Worm (Caenorhabditis elegans) whole organism, L4 larva: ENCODE data around the gene frpr-21.

Experiments
- F10B5.3 ChIP-seq: sonication (generic microtip); optimal IDR thresholded peaks from 2 replicates; lab custom pipeline; 2016; ENCODE audit warnings: mild to moderate bottlenecking, missing genetic modification characterization, missing compliant biosample characterization
- F49E8.2 ChIP-seq: sonication (generic microtip); optimal IDR thresholded peaks from 2 replicates; lab custom pipeline; 2016; ENCODE audit warnings: missing compliant biosample characterization, mild to moderate bottlenecking, missing genetic modification characterization, borderline replicate concordance
- T26A8.4 ChIP-seq: fragments of 200-800 bp; sonication (Bioruptor generic); IDR thresholded peaks from 2 replicates; pipeline ENCODE4 v1.3.6; 2022; ENCODE audit warnings: missing genetic modification characterization, missing compliant biosample characterization
- Y5F2A.4 ChIP-seq: fragments of 200-800 bp; sonication (Bioruptor generic); optimal IDR thresholded peaks from 2 replicates; lab custom pipeline; 2018; ENCODE audit warnings: mild to moderate bottlenecking, missing genetic modification characterization, missing compliant biosample characterization
- Y75B8A.6 ChIP-seq: fragments of 200-800 bp; sonication (Bioruptor generic); IDR thresholded peaks from 2 replicates; pipeline ENCODE4 v1.3.6; 2022; ENCODE audit warnings: missing genetic modification reagents, missing genetic modification characterization, missing compliant biosample characterization
- aha-1 ChIP-seq: fragments of 150-350 bp; peaks from one replicate; lab custom pipeline; 2014; ENCODE audit warnings: missing biosample characterization, missing genetic modification characterization
- aly-2 ChIP-seq: sonication (generic microtip); optimal IDR thresholded peaks from 2 replicates; lab custom pipeline; 2018; ENCODE audit warnings: missing biosample characterization, missing genetic modification characterization
- ama-1 ChIP-seq: fragments of 150-350 bp; optimal IDR thresholded peaks from 2 replicates; lab custom pipeline; 2014; ENCODE audit warnings: inconsistent platforms, mixed read lengths
- ceh-20 ChIP-seq: fragments of 200-800 bp; sonication (Bioruptor generic); IDR thresholded peaks from 2 replicates; pipeline ENCODE4 v1.3.6; 2022; ENCODE audit warnings: missing genetic modification reagents, missing genetic modification characterization, missing compliant biosample characterization
- ceh-82 ChIP-seq: sonication (generic microtip); optimal IDR thresholded peaks from 2 replicates; lab custom pipeline; 2017; ENCODE audit warnings: missing biosample characterization, missing genetic modification characterization
- daf-16 ChIP-seq, 3 experiments: sonication (generic microtip); optimal IDR thresholded peaks; 2 replicates each; lab custom pipeline; 2016 to 2017; ENCODE audit warnings: missing genetic modification characterization in 3 of 3, missing genetic modification reagents in 3 of 3, mild to moderate bottlenecking in 2 of 3, missing compliant biosample characterization in 2 of 3, missing biosample characterization in 1 of 3, moderate library complexity in 1 of 3
- dmd-6 ChIP-seq: fragments of 200-800 bp; sonication (Bioruptor generic); IDR thresholded peaks from 2 replicates; pipeline ENCODE4 v1.3.6; 2022; ENCODE audit warnings: missing genetic modification reagents, missing genetic modification characterization, missing compliant biosample characterization
- dmd-9 ChIP-seq: fragments of 200-800 bp; sonication (Bioruptor generic); IDR thresholded peaks from 2 replicates; pipeline ENCODE4 v1.3.6; 2022; ENCODE audit warnings: missing genetic modification reagents, missing genetic modification characterization, missing compliant biosample characterization
- dve-1 ChIP-seq: sonication (generic microtip); optimal IDR thresholded peaks from 2 replicates; lab custom pipeline; 2017; ENCODE audit warnings: antibody characterized with exemption, mild to moderate bottlenecking, missing genetic modification characterization, missing compliant biosample characterization; ENCODE audit not compliant: insufficient read depth
- egl-43 ChIP-seq: fragments of 200-800 bp; sonication (Bioruptor generic); IDR thresholded peaks from 2 replicates; pipeline ENCODE4 v1.3.6; 2022; ENCODE audit warnings: missing genetic modification reagents, missing genetic modification characterization, missing compliant biosample characterization
- fkh-10 ChIP-seq: fragments of 150-350 bp; optimal IDR thresholded peaks from 2 replicates; lab custom pipeline; 2014; ENCODE audit warnings: missing biosample characterization, missing genetic modification reagents, missing genetic modification characterization
- fos-1 ChIP-seq: fragments of 150-350 bp; optimal IDR thresholded peaks from 2 replicates; lab custom pipeline; 2014; ENCODE audit warnings: missing biosample characterization, missing genetic modification characterization
- hif-1 ChIP-seq, 2 experiments: sonication (generic microtip); optimal IDR thresholded peaks; 2 replicates each; lab custom pipeline; 2016 to 2017; ENCODE audit warnings: missing compliant biosample characterization in 2 of 2, missing genetic modification characterization in 2 of 2, missing genetic modification reagents in 2 of 2, missing genotype in 2 of 2, mild to moderate bottlenecking in 1 of 2
- hlh-11 ChIP-seq: fragments of 200-800 bp; sonication (Bioruptor generic); optimal IDR thresholded peaks from 2 replicates; lab custom pipeline; 2018; ENCODE audit warnings: mild to moderate bottlenecking, missing genetic modification characterization, missing compliant biosample characterization
- hlh-30 ChIP-seq: sonication (generic microtip); optimal IDR thresholded peaks from 2 replicates; lab custom pipeline; 2017; ENCODE audit warnings: antibody characterized with exemption, mild to moderate bottlenecking, missing genetic modification characterization, missing compliant biosample characterization; ENCODE audit not compliant: insufficient read depth
- lin-13 ChIP-seq: fragments of 150-350 bp; optimal IDR thresholded peaks from 2 replicates; lab custom pipeline; 2014; ENCODE audit warnings: missing biosample characterization, missing genetic modification reagents, missing genetic modification characterization
- lsy-2 ChIP-seq, 2 experiments: fragments of 150-350 bp in 1 of 2; sonication (generic microtip) in 1 of 2; optimal IDR thresholded peaks; 2 replicates each; lab custom pipeline; 2014 to 2017; ENCODE audit warnings: missing biosample characterization in 2 of 2, missing genetic modification characterization in 2 of 2
- madf-5 ChIP-seq, 2 experiments: fragments of 200-800 bp; sonication (Bioruptor generic); IDR thresholded peaks; 2 replicates each; pipeline ENCODE4 v1.3.6; 2022; ENCODE audit warnings: missing compliant biosample characterization in 2 of 2, missing genetic modification characterization in 2 of 2
- madf-9 ChIP-seq: fragments of 200-800 bp; sonication (Bioruptor generic); conservative IDR thresholded peaks from 2 replicates; pipeline ENCODE4 v1.3.6; 2022; ENCODE audit warnings: missing genetic modification reagents, missing genetic modification characterization, missing compliant biosample characterization
- mdl-1 ChIP-seq, 2 experiments: fragments of 150-350 bp in 1 of 2; sonication (generic microtip) in 1 of 2; optimal IDR thresholded peaks; 2 replicates each; lab custom pipeline; 2014 to 2017; ENCODE audit warnings: missing biosample characterization in 2 of 2, missing genetic modification characterization in 2 of 2
- mdt-29 ChIP-seq: fragments of 200-800 bp; sonication (Bioruptor generic); IDR thresholded peaks from 2 replicates; pipeline ENCODE4 v1.3.6; 2022; ENCODE audit warnings: missing genetic modification reagents, missing genetic modification characterization, missing compliant biosample characterization
- mxl-3 ChIP-seq: fragments of 200-800 bp; sonication (Bioruptor generic); optimal IDR thresholded peaks from 2 replicates; lab custom pipeline; 2018; ENCODE audit warnings: mild to moderate bottlenecking, missing genetic modification characterization, missing compliant biosample characterization
- nhr-11 ChIP-seq: fragments of 150-350 bp; optimal IDR thresholded peaks from 2 replicates; lab custom pipeline; 2014; ENCODE audit warnings: missing biosample characterization, missing genetic modification characterization
- nhr-28 ChIP-seq: fragments of 150-350 bp; optimal IDR thresholded peaks from 2 replicates; lab custom pipeline; 2014; ENCODE audit warnings: missing biosample characterization, missing genetic modification characterization
- nhr-48 ChIP-seq: sonication (generic microtip); optimal IDR thresholded peaks from 2 replicates; lab custom pipeline; 2016; ENCODE audit warnings: mild to moderate bottlenecking, missing genetic modification characterization, missing compliant biosample characterization
- nhr-77 ChIP-seq: fragments of 150-350 bp; optimal IDR thresholded peaks from 2 replicates; lab custom pipeline; 2014; ENCODE audit warnings: missing biosample characterization, missing genetic modification characterization
- pha-4 ChIP-seq, 2 experiments: fragments of 150-350 bp in 1 of 2; fragments of 200-800 bp in 1 of 2; sonication (Bioruptor generic) in 1 of 2; IDR thresholded peaks in 1 of 2; optimal IDR thresholded peaks in 1 of 2; 2 replicates each; pipeline versions ENCODE4 v1.3.6 to Lab custom; 2014 to 2022; ENCODE audit warnings: missing genetic modification characterization in 2 of 2, missing genetic modification reagents in 2 of 2, missing biosample characterization in 1 of 2, missing compliant biosample characterization in 1 of 2
- php-3 ChIP-seq: fragments of 200-800 bp; sonication (Bioruptor generic); IDR thresholded peaks from 2 replicates; pipeline ENCODE4 v1.3.6; 2022; ENCODE audit warnings: missing genetic modification reagents, missing genetic modification characterization, missing compliant biosample characterization
- saeg-2 ChIP-seq: fragments of 200-800 bp; sonication (Bioruptor generic); IDR thresholded peaks from 2 replicates; pipeline ENCODE4 v1.3.6; 2022; ENCODE audit warnings: missing genetic modification reagents, missing genetic modification characterization, missing compliant biosample characterization
- sdz-12 ChIP-seq: fragments of 200-800 bp; sonication (Bioruptor generic); optimal IDR thresholded peaks from 2 replicates; lab custom pipeline; 2018; ENCODE audit warnings: mild to moderate bottlenecking, missing genetic modification characterization, missing compliant biosample characterization
- unc-62 ChIP-seq, 3 experiments: fragments of 150-350 bp in 1 of 3; sonication (generic microtip); optimal IDR thresholded peaks in 2 of 3; peaks in 1 of 3; 1 replicate in 1 of 3; 2 replicates in 2 of 3; lab custom pipeline; 2014 to 2017; ENCODE audit warnings: missing biosample characterization in 3 of 3, missing genetic modification characterization in 3 of 3, missing genetic modification reagents in 3 of 3, missing genotype in 1 of 3
- zag-1 ChIP-seq: fragments of 150-350 bp; optimal IDR thresholded peaks from 2 replicates; lab custom pipeline; 2014; ENCODE audit warnings: missing biosample characterization, missing genetic modification characterization
- zip-11 ChIP-seq: fragments of 200-800 bp; sonication (Bioruptor generic); IDR thresholded peaks from 2 replicates; pipeline ENCODE4 v1.3.6; 2022; ENCODE audit warnings: missing genetic modification characterization, missing compliant biosample characterization
- ztf-7 ChIP-seq: fragments of 150-350 bp; optimal IDR thresholded peaks from 2 replicates; lab custom pipeline; 2014; ENCODE audit warnings: missing biosample characterization, missing genetic modification characterization

The frpr-21 gene

DNA sequence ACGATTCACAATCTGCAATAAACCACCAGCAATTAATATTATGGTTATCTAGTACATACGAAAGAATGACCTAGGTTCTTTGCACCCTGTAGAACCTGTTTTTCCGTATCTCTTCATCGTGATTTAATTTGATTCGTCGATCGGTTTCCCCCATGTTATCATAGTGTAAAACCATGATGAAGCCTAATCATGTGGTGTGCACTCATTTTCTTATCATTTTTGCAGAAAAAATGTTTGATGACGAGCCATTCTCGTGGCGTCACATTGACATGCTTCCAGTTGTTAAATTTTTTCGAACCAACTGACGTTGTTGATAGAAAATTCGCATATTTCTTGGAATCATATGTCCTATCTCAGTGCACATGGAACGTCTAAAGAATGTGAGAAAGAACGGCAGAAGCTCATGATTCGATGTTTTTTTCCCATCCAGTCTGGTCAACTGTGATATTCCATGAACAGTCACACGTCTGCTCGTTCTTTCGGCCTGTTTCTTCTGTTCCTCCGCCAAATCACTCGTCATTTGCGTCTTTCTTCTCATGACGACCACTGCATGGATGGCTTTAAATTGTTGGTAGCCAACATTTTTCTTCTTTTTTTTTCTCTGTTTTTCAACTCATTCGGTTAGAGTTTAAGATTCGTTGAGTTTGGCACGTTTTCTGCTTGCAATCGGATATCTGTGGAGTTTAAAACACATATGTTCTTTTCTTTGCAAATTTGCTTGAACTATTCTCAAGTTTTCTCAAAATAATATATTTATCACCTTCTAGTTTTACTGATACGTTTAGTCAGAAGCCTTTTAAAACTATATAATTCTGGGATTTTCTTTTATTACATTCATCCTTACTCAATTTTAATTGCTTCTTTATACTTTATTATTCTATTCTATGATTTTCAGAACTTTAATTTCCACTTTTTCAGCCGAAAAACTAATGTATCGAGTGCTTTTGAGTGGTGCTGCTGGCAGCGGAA, 25.8 kb upstream of the frpr-21 start, which contains the start of gene ZK673.2 (continued):
- TF ChIP-seq nhr-28 (tag; lab: Kevin White, UChicago) (peak; percentile 70), nhr-48 (tag; lab: Kevin White, UChicago) (peak; percentile 86), ceh-20 (GFP tag; lab: Robert Waterston, UW) (peak; percentile 27; the same call in 1 of the 2 replicates), T26A8.4 (peak; percentile 10; the same call in 1 of the 2 replicates), hif-1 (tag; optimal IDR thresholded peaks at IDR 0.05; lab: Kevin White, UChicago) (peak in 1 of 2 experiments; percentile 72), F10B5.3 (tag; lab: Kevin White, UChicago) (no peak), ceh-82 (tag; lab: Kevin White, UChicago) (no peak), pha-4 (GFP tag; IDR thresholded peaks at IDR 0.05; lab: Robert Waterston, UW) (peak; percentile 6; the same call in 1 of the 2 replicates), pha-4 (tag; optimal IDR thresholded peaks at IDR 0.05; lab: Kevin White, UChicago) (no peak), aly-2 (tag; lab: Kevin White, UChicago) (no peak), zip-11 (GFP tag; lab: Robert Waterston, UW) (no peak), madf-9 (GFP tag; lab: Robert Waterston, UW) (no peak), Y75B8A.6 (no peak)

ce11 chrII:10446814-10447213, 25.0 kb upstream of the frpr-21 start:
- no peak for TF ChIP-seq fos-1 (tag; lab: Kevin White, UChicago)
- TF ChIP-seq egl-43 (GFP tag; lab: Robert Waterston, UW) = 0 out of 2 replicates have a peak, but pooled peaks have one; percentile 14
- TF ChIP-seq nhr-11 = peak; percentile 33
- TF ChIP-seq aha-1 (tag; lab: Kevin White, UChicago) = peak; percentile 74
- TF ChIP-seq madf-5 (GFP tag; IDR thresholded peaks at IDR 0.05; lab: Robert Waterston, UW) = 0 out of 4 replicates have a peak, but pooled peaks of 1 of the 2 experiments have one; percentile 11
- TF ChIP-seq nhr-77 = no peak
- TF ChIP-seq saeg-2 (GFP tag; lab: Robert Waterston, UW) = no peak
- no peak for TF ChIP-seq hlh-30
- TF ChIP-seq sdz-12 (GFP tag; lab: Kevin White, UChicago) = peak; percentile 44
- no peak for TF ChIP-seq lin-13
- TF ChIP-seq Y5F2A.4 = no peak
- TF ChIP-seq ceh-20 (GFP tag; lab: Robert Waterston, UW) = 0 out of 2 replicates have a peak, but pooled peaks have one; percentile 19
- TF ChIP-seq, all 104 proteins: peak for 6

- TF ChIP-seq unc-62 (GFP tag; optimal IDR thresholded peaks at IDR 0.05 in 1 of 2; lab: Kevin White, UChicago) (peak in 1 of 2 experiments; percentile 97), unc-62 (tag; optimal IDR thresholded peaks at IDR 0.05; lab: Kevin White, UChicago) (no peak), nhr-28 (tag; lab: Kevin White, UChicago) (peak; percentile 85), daf-16 (GFP tag; optimal IDR thresholded peaks at IDR 0.05; lab: Kevin White, UChicago) (peak in 1 of 2 experiments; percentile 55), daf-16 (tag; optimal IDR thresholded peaks at IDR 0.05; lab: Kevin White, UChicago) (peak; percentile 21), ama-1 (lab: Kevin White, UChicago) (peak; percentile 69), dmd-6 (peak; percentile 71), php-3 (GFP tag; lab: Robert Waterston, UW) (peak; percentile 54; the same call in 1 of the 2 replicates), dmd-9 (no peak), F49E8.2 (tag; lab: Kevin White, UChicago) (no peak), hlh-30 (peak; percentile 90), fkh-10 (GFP tag; lab: Kevin White, UChicago) (no peak), mxl-3 (peak; percentile 21), hlh-11 (tag; lab: Kevin White, UChicago) (peak; percentile 86), mdt-29 (GFP tag; lab: Robert Waterston, UW) (peak; percentile 77), dve-1 (tag; lab: Kevin White, UChicago) (peak; percentile 80), lsy-2 (tag; optimal IDR thresholded peaks at IDR 0.05; lab: Kevin White, UChicago) (peak in 1 of 2 experiments; percentile 29), nhr-11 (peak; percentile 78), ztf-7 (tag; lab: Kevin White, UChicago) (no peak), zag-1 (tag; lab: Kevin White, UChicago) (no peak), mdl-1 (tag; optimal IDR thresholded peaks at IDR 0.05; lab: Kevin White, UChicago) (peak in 1 of 2 experiments; percentile 47), nhr-77 (peak; percentile 79)
Observed at ce11 chrII:10446300-10446699, 24.5 kb upstream of the frpr-21 start.
